Worm (Caenorhabditis elegans) whole organism, L4 larva: ENCODE measurements around the gene set-4.

Experiments used
- D1046.2 ChIP-seq: fragments of 200-800 bp; sonication (Bioruptor generic); IDR thresholded peaks from 2 replicates; pipeline ENCODE4 v1.3.6; 2022; ENCODE audit warnings: missing genetic modification characterization, missing compliant biosample characterization
- F44E2.7 ChIP-seq: fragments of 200-800 bp; sonication (Bioruptor generic); IDR thresholded peaks from 2 replicates; pipeline ENCODE4 v2.1.2; 2022; ENCODE audit warnings: missing genetic modification characterization, missing compliant biosample characterization
- F49E8.2 ChIP-seq: sonication (generic microtip); optimal IDR thresholded peaks from 2 replicates; lab custom pipeline; 2016; ENCODE audit warnings: missing compliant biosample characterization, mild to moderate bottlenecking, missing genetic modification characterization, borderline replicate concordance
- Y105C5A.15 ChIP-seq: fragments of 200-800 bp; sonication (Bioruptor generic); IDR thresholded peaks from 2 replicates; pipeline ENCODE4 v1.3.6; 2022; ENCODE audit warnings: missing genetic modification characterization, missing compliant biosample characterization
- Y48G9A.11 ChIP-seq: fragments of 200-800 bp; sonication (Bioruptor generic); IDR thresholded peaks from 2 replicates; pipeline ENCODE4 v1.3.6; 2022; ENCODE audit warnings: missing genetic modification reagents, missing genetic modification characterization, missing compliant biosample characterization
- Y5F2A.4 ChIP-seq: fragments of 200-800 bp; sonication (Bioruptor generic); optimal IDR thresholded peaks from 2 replicates; lab custom pipeline; 2018; ENCODE audit warnings: mild to moderate bottlenecking, missing genetic modification characterization, missing compliant biosample characterization
- ZK337.2 ChIP-seq: fragments of 200-800 bp; sonication (Bioruptor generic); IDR thresholded peaks from 2 replicates; pipeline ENCODE4 v1.3.6; 2022; ENCODE audit warnings: missing genetic modification reagents, missing genetic modification characterization, missing compliant biosample characterization
- aha-1 ChIP-seq: fragments of 150-350 bp; peaks from one replicate; lab custom pipeline; 2014; ENCODE audit warnings: missing biosample characterization, missing genetic modification characterization
- ama-1 ChIP-seq: fragments of 150-350 bp; optimal IDR thresholded peaks from 2 replicates; lab custom pipeline; 2014; ENCODE audit warnings: inconsistent platforms, mixed read lengths
- attf-4 ChIP-seq: sonication (generic microtip); optimal IDR thresholded peaks from 3 replicates; lab custom pipeline; 2017; ENCODE audit warnings: missing biosample characterization, missing genetic modification characterization
- ceh-28 ChIP-seq: fragments of 150-350 bp; optimal IDR thresholded peaks from 2 replicates; lab custom pipeline; 2014; ENCODE audit warnings: missing biosample characterization, missing genetic modification reagents, missing genetic modification characterization
- ceh-32 ChIP-seq: sonication (generic microtip); optimal IDR thresholded peaks from 2 replicates; lab custom pipeline; 2016; ENCODE audit warnings: mild to moderate bottlenecking, missing genetic modification characterization, missing compliant biosample characterization; ENCODE audit not compliant: poor library complexity
- ceh-62 ChIP-seq: sonication (generic microtip); optimal IDR thresholded peaks from 2 replicates; lab custom pipeline; 2017; ENCODE audit warnings: missing biosample characterization, missing genetic modification characterization
- cey-2 ChIP-seq: sonication (generic microtip); optimal IDR thresholded peaks from 3 replicates; lab custom pipeline; 2017; ENCODE audit warnings: missing genetic modification characterization, mild to moderate bottlenecking, missing compliant biosample characterization, antibody characterized with exemption, borderline replicate concordance; ENCODE audit not compliant: insufficient read depth
- daf-12 ChIP-seq: fragments of 150-350 bp; optimal IDR thresholded peaks from 2 replicates; lab custom pipeline; 2014; ENCODE audit warnings: missing biosample characterization, missing genetic modification reagents, missing genetic modification characterization
- daf-16 ChIP-seq, 3 experiments: sonication (generic microtip); optimal IDR thresholded peaks; 2 replicates each; lab custom pipeline; 2016 to 2017; ENCODE audit warnings: missing genetic modification characterization in 3 of 3, missing genetic modification reagents in 3 of 3, mild to moderate bottlenecking in 2 of 3, missing compliant biosample characterization in 2 of 3, missing biosample characterization in 1 of 3, moderate library complexity in 1 of 3
- dmd-8 ChIP-seq: fragments of 200-800 bp; sonication (Bioruptor generic); IDR thresholded peaks from 2 replicates; pipeline ENCODE4 v1.3.6; 2022; ENCODE audit warnings: missing genetic modification characterization, missing compliant biosample characterization
- dmd-9 ChIP-seq: fragments of 200-800 bp; sonication (Bioruptor generic); IDR thresholded peaks from 2 replicates; pipeline ENCODE4 v1.3.6; 2022; ENCODE audit warnings: missing genetic modification reagents, missing genetic modification characterization, missing compliant biosample characterization
- duxl-1 ChIP-seq: sonication (generic microtip); optimal IDR thresholded peaks from 2 replicates; lab custom pipeline; 2016; ENCODE audit warnings: mild to moderate bottlenecking, missing genetic modification characterization, moderate library complexity, missing compliant biosample characterization; ENCODE audit not compliant: poor library complexity
- dve-1 ChIP-seq: sonication (generic microtip); optimal IDR thresholded peaks from 2 replicates; lab custom pipeline; 2017; ENCODE audit warnings: antibody characterized with exemption, mild to moderate bottlenecking, missing genetic modification characterization, missing compliant biosample characterization; ENCODE audit not compliant: insufficient read depth
- egl-27 ChIP-seq: sonication (generic microtip); optimal IDR thresholded peaks from 3 replicates; lab custom pipeline; 2017; ENCODE audit warnings: missing biosample characterization, missing genetic modification reagents, missing genetic modification characterization
- fos-1 ChIP-seq: fragments of 150-350 bp; optimal IDR thresholded peaks from 2 replicates; lab custom pipeline; 2014; ENCODE audit warnings: missing biosample characterization, missing genetic modification characterization
- hif-1 ChIP-seq, 2 experiments: sonication (generic microtip); optimal IDR thresholded peaks; 2 replicates each; lab custom pipeline; 2016 to 2017; ENCODE audit warnings: missing compliant biosample characterization in 2 of 2, missing genetic modification characterization in 2 of 2, missing genetic modification reagents in 2 of 2, missing genotype in 2 of 2, mild to moderate bottlenecking in 1 of 2
- hmg-1.1 ChIP-seq: fragments of 200-800 bp; sonication (Bioruptor generic); IDR thresholded peaks from 2 replicates; pipeline ENCODE4 v1.3.6; 2022; ENCODE audit warnings: missing genetic modification reagents, missing genetic modification characterization, missing compliant biosample characterization
- lim-7 ChIP-seq: fragments of 200-800 bp; sonication (Bioruptor generic); IDR thresholded peaks from 2 replicates; pipeline ENCODE4 v1.3.6; 2022; ENCODE audit warnings: missing genetic modification characterization, missing compliant biosample characterization
- lin-1 ChIP-seq: fragments of 200-800 bp; sonication (Bioruptor generic); IDR thresholded peaks from 2 replicates; pipeline ENCODE4 v1.3.6; 2022; ENCODE audit warnings: missing genetic modification reagents, missing genetic modification characterization, missing compliant biosample characterization
- lin-39 ChIP-seq: fragments of 150-350 bp; optimal IDR thresholded peaks from 2 replicates; lab custom pipeline; 2014; ENCODE audit warnings: missing biosample characterization, missing genetic modification reagents, missing genetic modification characterization
- madf-5 ChIP-seq, 2 experiments: fragments of 200-800 bp; sonication (Bioruptor generic); IDR thresholded peaks; 2 replicates each; pipeline ENCODE4 v1.3.6; 2022; ENCODE audit warnings: missing compliant biosample characterization in 2 of 2, missing genetic modification characterization in 2 of 2
- mep-1 ChIP-seq: fragments of 150-350 bp; sonication (generic microtip); optimal IDR thresholded peaks from 3 replicates; lab custom pipeline; 2014; ENCODE audit warnings: missing biosample characterization, missing genetic modification characterization
- mes-2 ChIP-seq: sonication (generic microtip); optimal IDR thresholded peaks from 2 replicates; lab custom pipeline; 2016; ENCODE audit warnings: missing genotype, mild to moderate bottlenecking, missing genetic modification characterization, missing compliant biosample characterization; ENCODE audit not compliant: poor library complexity, severe bottlenecking
- nhr-102 ChIP-seq: sonication (generic microtip); optimal IDR thresholded peaks from 2 replicates; lab custom pipeline; 2016; ENCODE audit warnings: mild to moderate bottlenecking, missing genetic modification characterization, moderate library complexity, missing compliant biosample characterization
- nhr-11 ChIP-seq: fragments of 150-350 bp; optimal IDR thresholded peaks from 2 replicates; lab custom pipeline; 2014; ENCODE audit warnings: missing biosample characterization, missing genetic modification characterization
- nhr-237 ChIP-seq: sonication (generic microtip); optimal IDR thresholded peaks from 2 replicates; lab custom pipeline; 2017; ENCODE audit warnings: missing biosample characterization, missing genetic modification characterization
- nhr-25 ChIP-seq: sonication (generic microtip); optimal IDR thresholded peaks from 2 replicates; lab custom pipeline; 2017; ENCODE audit warnings: missing genetic modification characterization, mild to moderate bottlenecking, missing compliant biosample characterization, antibody characterized with exemption, moderate library complexity, borderline replicate concordance; ENCODE audit not compliant: insufficient read depth
- nhr-28 ChIP-seq: fragments of 150-350 bp; optimal IDR thresholded peaks from 2 replicates; lab custom pipeline; 2014; ENCODE audit warnings: missing biosample characterization, missing genetic modification characterization
- nhr-41 ChIP-seq: fragments of 200-800 bp; sonication (Bioruptor generic); IDR thresholded peaks from 2 replicates; pipeline ENCODE4 v1.3.6; 2022; ENCODE audit warnings: missing genetic modification reagents, missing genetic modification characterization, missing compliant biosample characterization
- nhr-6 ChIP-seq: fragments of 150-350 bp; optimal IDR thresholded peaks from 2 replicates; lab custom pipeline; 2014; ENCODE audit warnings: missing biosample characterization, missing genetic modification characterization
- nhr-77 ChIP-seq: fragments of 150-350 bp; optimal IDR thresholded peaks from 2 replicates; lab custom pipeline; 2014; ENCODE audit warnings: missing biosample characterization, missing genetic modification characterization
- php-3 ChIP-seq: fragments of 200-800 bp; sonication (Bioruptor generic); IDR thresholded peaks from 2 replicates; pipeline ENCODE4 v1.3.6; 2022; ENCODE audit warnings: missing genetic modification reagents, missing genetic modification characterization, missing compliant biosample characterization
- pqm-1 ChIP-seq: sonication (generic microtip); optimal IDR thresholded peaks from 2 replicates; lab custom pipeline; 2017; ENCODE audit warnings: missing biosample characterization, missing genetic modification characterization
- rbr-2 ChIP-seq: sonication (generic microtip); optimal IDR thresholded peaks from 2 replicates; lab custom pipeline; 2016; ENCODE audit warnings: missing genotype, missing genetic modification characterization, missing compliant biosample characterization
- set-16 ChIP-seq: fragments of 200-800 bp; sonication (Bioruptor generic); IDR thresholded peaks from 2 replicates; pipeline ENCODE4 v1.3.6; 2022; ENCODE audit warnings: missing genetic modification reagents, missing genetic modification characterization, missing compliant biosample characterization
- skn-1 ChIP-seq: fragments of 150-350 bp; optimal IDR thresholded peaks from 2 replicates; lab custom pipeline; 2014; ENCODE audit warnings: missing biosample characterization, missing genetic modification characterization
- snpc-4 ChIP-seq: fragments of 150-350 bp; optimal IDR thresholded peaks from 2 replicates; lab custom pipeline; 2014; ENCODE audit warnings: missing biosample characterization, missing genetic modification characterization
- spr-3 ChIP-seq: fragments of 200-800 bp; sonication (Bioruptor generic); optimal IDR thresholded peaks from 2 replicates; lab custom pipeline; 2018; ENCODE audit warnings: mild to moderate bottlenecking, missing genetic modification characterization, missing compliant biosample characterization
- unc-130 ChIP-seq: sonication (generic microtip); optimal IDR thresholded peaks from 2 replicates; lab custom pipeline; 2016; ENCODE audit warnings: missing genetic modification reagents, missing genetic modification characterization, missing compliant biosample characterization
- vab-7 ChIP-seq: fragments of 200-800 bp; sonication (Bioruptor generic); IDR thresholded peaks from 2 replicates; pipeline ENCODE4 v1.3.6; 2022; ENCODE audit warnings: missing genetic modification reagents, missing genetic modification characterization, missing compliant biosample characterization
- zip-2 ChIP-seq: fragments of 150-350 bp; optimal IDR thresholded peaks from 2 replicates; lab custom pipeline; 2014; ENCODE audit warnings: missing biosample characterization, missing genetic modification characterization

set-4 gene

ce11 chrII:6283074-6283473, 48.1 kb downstream of the set-4 start, which contains the start of gene F13H8.1 (continued):
- no peak for TF ChIP-seq duxl-1 (tag; lab: Kevin White, UChicago)
- no peak for TF ChIP-seq ceh-62 (tag; lab: Kevin White, UChicago)
- peak; percentile 56 for TF ChIP-seq nhr-28 (tag; lab: Kevin White, UChicago)
- TF ChIP-seq daf-12 (tag; lab: Kevin White, UChicago) = no peak
- no peak for TF ChIP-seq dmd-9 (GFP tag; lab: Robert Waterston, UW)
- TF ChIP-seq Y105C5A.15 = no peak
- TF ChIP-seq zip-2 (tag; lab: Kevin White, UChicago) = no peak
- TF ChIP-seq snpc-4 (tag; lab: Kevin White, UChicago) = no peak
- TF ChIP-seq pqm-1 = peak; percentile 63
- TF ChIP-seq mep-1 (tag; lab: Kevin White, UChicago) = no peak
- TF ChIP-seq aha-1 (tag; lab: Kevin White, UChicago) = no peak
- TF ChIP-seq rbr-2 (tag; lab: Kevin White, UChicago) = no peak
- no peak for TF ChIP-seq Y48G9A.11 (GFP tag; lab: Robert Waterston, UW)
- TF ChIP-seq lin-39 (tag; lab: Kevin White, UChicago) = no peak
- no peak for TF ChIP-seq ZK337.2 (GFP tag; lab: Robert Waterston, UW)
- TF ChIP-seq nhr-6 (tag; lab: Kevin White, UChicago) = no peak
- no peak for TF ChIP-seq vab-7
- TF ChIP-seq attf-4 = no peak
- TF ChIP-seq ceh-32 (tag; lab: Kevin White, UChicago) = no peak
- no peak for TF ChIP-seq unc-130 (GFP tag; lab: Kevin White, UChicago)
- TF ChIP-seq skn-1 (tag; lab: Kevin White, UChicago) = no peak
- no peak for TF ChIP-seq mes-2
- TF ChIP-seq hif-1 (tag; optimal IDR thresholded peaks at IDR 0.05; lab: Kevin White, UChicago) = no peak
- no peak for TF ChIP-seq cey-2 (tag; lab: Kevin White, UChicago)

DNA sequence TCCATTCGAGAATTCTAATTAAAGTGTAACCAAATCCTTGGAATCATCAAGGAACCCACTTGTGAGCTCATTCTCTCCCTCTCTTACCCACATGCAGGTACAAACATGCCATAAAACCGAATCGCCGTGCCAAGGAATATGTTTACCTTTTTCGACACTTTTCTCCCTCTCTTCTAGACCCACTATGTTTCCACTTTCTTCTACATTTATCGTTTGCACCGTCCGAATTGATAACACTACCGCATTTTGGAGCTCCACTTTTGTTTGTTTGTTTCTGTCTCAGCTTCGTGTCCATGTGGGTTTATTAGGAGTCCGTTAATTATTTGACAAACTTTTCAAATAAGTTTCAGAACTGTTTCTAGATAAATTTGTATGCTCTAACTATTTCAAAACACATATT, 49.2 kb downstream of the set-4 start:
- TF ChIP-seq fos-1 (no peak), spr-3 (GFP tag; lab: Kevin White, UChicago) (no peak), D1046.2 (GFP tag; lab: Robert Waterston, UW) (no peak), set-16 (GFP tag; lab: Robert Waterston, UW) (no peak), nhr-102 (tag; lab: Kevin White, UChicago) (no peak), egl-27 (tag; lab: Kevin White, UChicago) (no peak), nhr-77 (tag; lab: Kevin White, UChicago) (peak; percentile 9), rbr-2 (tag; lab: Kevin White, UChicago) (no peak), F44E2.7 (GFP tag; lab: Robert Waterston, UW) (no peak), hmg-1.1 (GFP tag; lab: Robert Waterston, UW) (no peak), madf-5 (GFP tag; IDR thresholded peaks at IDR 0.05; lab: Robert Waterston, UW) (no peak), daf-16 (GFP tag; optimal IDR thresholded peaks at IDR 0.05; lab: Kevin White, UChicago) (no peak), daf-16 (tag; optimal IDR thresholded peaks at IDR 0.05; lab: Kevin White, UChicago) (peak; percentile 69), nhr-41 (GFP tag; lab: Robert Waterston, UW) (no peak), dmd-8 (GFP tag; lab: Robert Waterston, UW) (no peak), dve-1 (tag; lab: Kevin White, UChicago) (no peak), nhr-237 (tag; lab: Kevin White, UChicago) (no peak), pqm-1 (peak; percentile 59), daf-12 (tag; lab: Kevin White, UChicago) (no peak), nhr-11 (tag; lab: Kevin White, UChicago) (no peak), lin-1 (GFP tag; lab: Robert Waterston, UW) (no peak), php-3 (GFP tag; lab: Robert Waterston, UW) (peak; percentile 24; the same call in 1 of the 2 replicates), ama-1 (no peak), nhr-28 (tag; lab: Kevin White, UChicago) (peak; percentile 45), lim-7 (no peak), ceh-28 (tag; lab: Kevin White, UChicago) (no peak), Y48G9A.11 (GFP tag; lab: Robert Waterston, UW) (no peak), F49E8.2 (tag; lab: Kevin White, UChicago) (no peak), nhr-25 (tag; lab: Kevin White, UChicago) (no peak), Y5F2A.4 (no peak)
